Fruit fly (Drosophila melanogaster) Kc167 (cell line): ENCODE results near the gene CG14687.

Experiments used
- Myc ChIP-seq: fragments of >200 bp; optimal IDR thresholded peaks from 2 replicates; lab custom pipeline; 2017; ENCODE audit warnings: missing external identifiers
- Sin3A ChIP-seq: fragments of >200 bp; optimal IDR thresholded peaks from 2 replicates; lab custom pipeline; 2018; ENCODE audit warnings: missing external identifiers
- h ChIP-seq: fragments of >200 bp; optimal IDR thresholded peaks from 3 replicates; lab custom pipeline; 2018; ENCODE audit warnings: missing external identifiers
- insv ChIP-seq: fragments of >200 bp; optimal IDR thresholded peaks from 3 replicates; lab custom pipeline; 2018; ENCODE audit warnings: missing external identifiers
- psq ChIP-seq: fragments of >200 bp; optimal IDR thresholded peaks from 2 replicates; lab custom pipeline; 2017; ENCODE audit warnings: missing external identifiers
- ttk ChIP-seq: sonication (Bioruptor generic); optimal IDR thresholded peaks from 2 replicates; lab custom pipeline; 2017; ENCODE audit warnings: missing external identifiers

The CG14687 gene

DNA sequence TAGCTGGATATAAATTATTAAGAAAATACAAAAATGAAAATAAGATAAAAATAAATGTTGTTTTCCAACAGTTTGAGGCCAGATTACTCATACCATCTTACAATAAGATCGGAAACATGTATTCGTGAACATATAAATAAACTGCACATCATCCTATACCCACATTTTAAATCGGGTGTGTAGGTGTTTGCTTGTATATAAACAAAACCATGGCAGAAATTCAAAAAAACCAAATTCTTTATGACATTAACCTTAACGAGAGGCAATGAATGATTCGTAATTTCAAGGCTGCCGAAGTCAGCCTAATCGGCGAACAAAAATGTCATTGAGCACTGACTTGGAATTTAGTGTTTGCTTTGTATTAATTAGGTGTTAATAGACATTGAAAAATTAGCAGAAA lies 14.6 kb upstream of the CG14687 start:
- TF ChIP-seq psq, result no peak
- TF ChIP-seq insv (lab: Kevin White, UChicago), result no peak
- TF ChIP-seq Sin3A (lab: Kevin White, UChicago), result no peak
- TF ChIP-seq Myc, result no peak
- no peak for TF ChIP-seq h (lab: Kevin White, UChicago)
- no peak for TF ChIP-seq ttk (lab: Kevin White, UChicago)

DNA sequence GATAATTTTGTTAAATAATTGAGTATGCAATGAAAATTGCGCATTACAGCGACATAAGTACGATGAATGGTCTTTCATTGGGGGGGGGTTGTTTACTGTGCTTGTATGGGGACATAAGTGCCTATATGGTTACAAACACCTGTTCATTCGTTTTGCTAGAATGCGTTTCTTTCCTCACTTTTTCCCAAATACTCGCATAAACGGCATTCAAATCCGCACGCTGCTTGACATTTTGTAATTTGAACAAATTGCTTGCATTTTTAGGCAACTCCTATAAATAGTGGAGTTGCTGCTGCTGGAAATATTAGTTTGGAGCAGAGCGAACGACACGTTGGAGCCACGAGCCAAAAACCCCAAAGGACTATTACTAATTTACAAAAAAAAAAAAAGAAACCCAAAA lies 13.4 kb upstream of the CG14687 start, which contains the start of gene Desi:
Gene Desi (plus strand): TSS at position 301 of the 400 bp plus-strand sequence.
- TF ChIP-seq psq (no peak), insv (lab: Kevin White, UChicago) (no peak), Myc (no peak), Sin3A (lab: Kevin White, UChicago) (no peak), ttk (lab: Kevin White, UChicago) (no peak), h (lab: Kevin White, UChicago) (no peak)

DNA sequence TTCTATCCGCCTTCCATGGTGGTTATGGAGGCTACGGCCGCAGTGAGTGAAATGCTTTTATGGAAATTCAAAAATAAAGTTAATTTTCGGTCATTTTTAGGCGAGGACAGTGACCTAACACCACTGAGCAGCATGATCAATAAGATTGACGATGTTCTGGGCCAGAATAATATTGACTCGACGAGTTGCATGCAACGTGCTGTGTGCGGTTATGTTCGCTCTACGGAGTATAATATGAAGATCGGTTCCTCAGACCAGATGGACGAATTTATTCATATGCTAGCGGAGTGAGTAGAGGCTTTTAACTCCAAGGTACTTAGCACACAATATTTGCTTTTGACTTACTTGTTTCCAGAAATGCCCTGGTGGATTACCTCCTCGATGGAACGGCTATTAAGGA lies 12.5 kb upstream of the CG14687 start:
- TF ChIP-seq ttk (lab: Kevin White, UChicago) (no peak), Sin3A (lab: Kevin White, UChicago) (no peak), psq (no peak), h (lab: Kevin White, UChicago) (no peak), Myc (no peak), insv (lab: Kevin White, UChicago) (no peak)

DNA sequence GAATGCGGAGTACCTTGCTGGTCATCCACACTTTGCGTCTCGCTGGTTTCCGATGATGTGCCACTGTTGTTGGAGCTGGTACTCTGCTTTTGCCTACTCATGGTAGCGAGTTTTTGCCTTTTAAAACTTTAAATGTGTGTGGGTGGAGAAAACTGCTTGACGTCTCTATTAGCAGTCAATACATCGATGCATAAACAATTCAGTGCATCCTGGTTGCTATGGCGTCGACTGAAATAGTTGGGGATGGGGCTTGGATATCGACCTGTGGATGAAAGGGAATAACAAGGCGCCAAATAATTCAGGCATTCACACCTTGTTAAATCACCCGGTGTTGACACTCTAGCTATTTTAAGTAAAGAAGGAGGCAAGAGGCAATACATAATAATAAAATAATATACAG lies 10.5 kb upstream of the CG14687 start, which contains the start of gene CG42633:
Gene CG42633 (minus strand): TSS at position 101 of the 400 bp plus-strand sequence.
- TF ChIP-seq h (lab: Kevin White, UChicago) (no peak), Myc (no peak), Sin3A (lab: Kevin White, UChicago) (no peak), psq (no peak), insv (lab: Kevin White, UChicago) (no peak), ttk (lab: Kevin White, UChicago) (no peak)

DNA sequence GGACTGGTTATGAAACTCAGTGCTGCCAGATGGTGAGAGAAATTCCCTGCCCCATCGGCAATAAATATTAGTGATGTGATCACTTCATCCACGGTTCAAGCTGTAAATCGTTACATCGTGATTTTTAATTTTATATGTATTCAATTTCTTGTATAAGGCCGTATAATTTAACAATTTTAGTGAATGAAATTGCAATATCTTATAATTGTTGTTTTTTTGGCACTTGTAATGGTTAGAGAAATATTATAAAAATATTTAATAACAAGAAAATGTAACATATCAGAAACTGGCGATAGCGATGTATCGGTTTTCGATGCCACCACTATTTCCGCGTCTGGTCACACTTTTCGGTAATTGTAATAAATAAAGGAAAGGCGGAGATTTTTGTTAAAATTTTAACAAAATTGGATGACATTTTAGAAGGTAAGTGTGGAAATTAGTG lies 8.6 kb upstream of the CG14687 start, which contains the start of the genes mRpL37 and Rbp1:
Gene mRpL37 (minus strand): TSS at position 35 of the 442 bp plus-strand sequence.
Gene Rbp1 (plus strand): TSS at position 326 of the 442 bp plus-strand sequence.
- TF ChIP-seq Sin3A (lab: Kevin White, UChicago), result no peak
- TF ChIP-seq Myc, result no peak
- no peak for TF ChIP-seq h (lab: Kevin White, UChicago)
- TF ChIP-seq insv (lab: Kevin White, UChicago), result no peak
- no peak for TF ChIP-seq ttk (lab: Kevin White, UChicago)
- TF ChIP-seq psq, result no peak

DNA sequence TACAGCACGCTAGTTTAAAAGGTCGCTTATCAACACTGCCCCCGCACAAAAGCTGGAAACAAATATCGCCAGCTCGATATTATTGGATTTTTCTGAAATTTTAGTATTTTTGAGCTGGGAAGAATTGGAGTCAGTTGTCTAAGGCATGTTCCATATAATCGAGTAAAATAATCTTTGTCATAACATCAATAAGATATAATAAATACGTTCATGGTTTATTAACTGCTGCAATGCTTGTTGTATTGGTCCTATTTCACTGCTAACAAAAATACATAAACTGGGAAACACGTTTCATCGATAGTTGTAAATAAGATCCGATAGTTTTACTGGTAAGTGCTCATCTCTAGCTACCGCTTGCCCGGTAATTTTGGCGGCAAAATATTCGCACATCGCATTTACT lies 4.5 kb upstream of the CG14687 start, which contains the start of the genes Art1 and Mcm5:
Gene Art1 (minus strand): TSS at position 41 of the 400 bp plus-strand sequence.
Gene Mcm5 (plus strand): TSS at position 339 of the 400 bp plus-strand sequence.
- TF ChIP-seq psq (no peak), Myc (no peak), h (lab: Kevin White, UChicago) (no peak), Sin3A (lab: Kevin White, UChicago) (no peak), insv (lab: Kevin White, UChicago) (no peak), ttk (lab: Kevin White, UChicago) (no peak)

DNA sequence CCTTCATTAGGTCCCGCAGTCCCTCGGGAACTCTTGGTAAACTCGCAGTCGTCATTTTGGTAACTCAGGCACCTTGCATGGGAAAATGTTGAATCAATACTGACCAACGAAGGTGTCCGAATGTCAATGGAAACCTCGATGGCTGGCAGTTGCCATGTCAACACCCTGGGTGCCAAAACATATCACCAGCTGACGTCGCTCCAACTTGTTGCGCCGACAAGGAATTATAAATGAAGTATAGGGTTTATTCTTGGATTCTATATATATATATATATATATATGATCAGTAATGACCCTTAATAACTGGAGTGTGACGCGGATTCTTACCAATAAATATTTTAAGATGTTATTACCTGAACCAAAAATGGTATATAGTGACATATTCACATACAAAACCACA lies 11.2 kb downstream of the CG14687 start, which contains the start of gene CG14692:
Gene CG14692 (minus strand): TSS at position 101 of the 400 bp plus-strand sequence.
- TF ChIP-seq h (lab: Kevin White, UChicago), result no peak
- TF ChIP-seq Myc, result no peak
- TF ChIP-seq psq, result no peak
- TF ChIP-seq Sin3A (lab: Kevin White, UChicago), result no peak
- no peak for TF ChIP-seq ttk (lab: Kevin White, UChicago)
- no peak for TF ChIP-seq insv (lab: Kevin White, UChicago)

DNA sequence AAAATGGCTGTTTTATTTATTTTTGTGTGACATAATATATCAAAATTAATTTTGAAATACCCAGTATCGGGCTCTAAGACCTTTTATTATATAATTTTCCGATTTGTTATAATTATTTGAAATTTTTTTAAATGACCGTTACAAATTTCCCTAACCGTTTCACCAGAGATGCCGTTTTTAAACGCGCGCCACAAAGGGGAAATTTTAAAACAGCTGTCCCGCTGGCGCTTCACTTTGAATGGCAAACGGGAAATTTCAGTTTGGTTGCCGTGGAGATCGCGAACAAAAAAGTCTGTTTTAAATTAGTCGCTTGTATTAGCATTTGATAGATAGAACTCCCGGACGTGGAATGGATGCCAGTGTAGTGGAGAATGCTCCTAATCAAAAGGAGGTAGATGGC lies 22.3 kb downstream of the CG14687 start, which contains the start of the genes CG14693 and TTLL15:
Gene CG14693 (minus strand): TSS at position 16 of the 400 bp plus-strand sequence.
Gene TTLL15 (plus strand): TSS at position 257 of the 400 bp plus-strand sequence.
- TF ChIP-seq psq, result no peak
- TF ChIP-seq Myc, result no peak
- TF ChIP-seq insv (lab: Kevin White, UChicago), result no peak
- TF ChIP-seq h (lab: Kevin White, UChicago), result no peak
- no peak for TF ChIP-seq Sin3A (lab: Kevin White, UChicago)
- no peak for TF ChIP-seq ttk (lab: Kevin White, UChicago)

DNA sequence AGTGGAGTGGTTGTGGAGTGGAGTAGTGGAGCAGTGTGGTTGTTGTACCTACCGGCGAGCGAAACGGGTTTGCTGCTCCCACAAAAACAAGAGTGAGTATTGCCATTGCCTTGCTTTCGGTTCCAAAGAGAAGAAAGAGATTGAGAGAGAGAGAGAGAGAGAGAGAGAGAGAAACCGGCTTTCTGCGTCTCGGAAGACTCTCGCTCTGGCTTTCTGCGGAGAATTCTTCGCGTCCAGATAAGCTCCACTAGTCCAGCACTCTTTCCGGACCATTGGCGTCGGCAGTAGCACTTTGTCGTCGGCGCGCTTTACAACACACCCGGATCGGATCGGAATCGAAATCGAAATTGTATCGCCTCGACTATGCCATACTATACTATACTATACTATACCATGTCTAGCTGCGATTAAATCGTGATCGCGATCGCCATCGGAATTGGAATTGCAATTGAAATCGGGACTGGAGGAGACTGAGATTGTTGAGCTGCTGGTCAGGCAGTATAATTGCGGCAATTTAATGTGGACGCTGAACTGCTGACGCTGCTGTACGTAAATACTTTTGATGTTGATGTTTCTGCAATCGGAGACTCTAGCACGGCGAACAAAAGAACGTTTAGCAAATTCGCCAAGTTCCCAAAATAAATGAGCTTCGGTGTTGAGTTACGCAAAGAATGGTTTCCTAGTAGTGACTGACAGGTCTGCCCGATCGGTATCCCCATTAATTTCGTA lies 34.3 kb downstream of the CG14687 start, which contains the start of gene Cad86C:
Gene Cad86C (plus strand): TSS at position 284 of the 729 bp plus-strand sequence.
- TF ChIP-seq psq (no peak), insv (lab: Kevin White, UChicago) (no peak), Sin3A (lab: Kevin White, UChicago) (no peak), ttk (lab: Kevin White, UChicago) (no peak), Myc (no peak), h (lab: Kevin White, UChicago) (no peak)

DNA sequence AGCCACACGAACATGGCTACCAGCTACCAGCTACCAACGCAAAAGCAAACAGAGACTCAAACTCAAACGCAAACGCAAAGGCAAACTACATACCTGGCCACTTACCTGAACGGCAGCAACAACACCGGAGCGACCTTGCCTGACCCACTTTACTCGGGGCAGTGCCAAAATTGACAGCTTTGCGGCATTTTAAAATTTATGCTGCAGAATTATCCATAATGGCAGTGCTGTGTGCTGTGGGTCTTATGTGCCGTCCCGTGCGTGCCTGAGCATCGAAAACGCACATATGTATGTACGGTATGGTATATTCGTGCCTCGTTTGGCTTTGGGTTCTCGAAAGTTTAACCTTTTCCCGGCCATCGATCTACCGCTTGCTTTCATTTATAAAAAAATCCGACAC lies 36.0 kb downstream of the CG14687 start:
- no peak for TF ChIP-seq insv (lab: Kevin White, UChicago)

DNA sequence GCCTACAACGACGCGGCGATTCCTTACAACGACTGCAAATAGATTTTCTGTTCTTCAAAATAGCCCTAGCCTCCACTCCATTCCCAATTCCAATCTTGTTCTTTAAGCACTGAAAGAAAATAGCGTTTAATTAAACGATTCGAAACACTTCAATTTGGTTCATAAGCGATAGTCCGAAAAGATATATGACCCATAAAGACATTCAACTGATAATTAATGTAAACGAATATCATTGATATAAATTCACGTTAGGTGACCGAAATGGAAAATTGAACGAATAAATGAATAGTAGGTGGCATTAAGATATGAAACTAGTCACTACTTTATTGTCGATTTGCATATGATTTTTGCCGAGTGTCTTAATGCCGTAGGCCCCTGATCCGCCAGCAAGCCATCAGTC lies 37.0 kb downstream of the CG14687 start:
- no peak for TF ChIP-seq psq
- TF ChIP-seq insv (lab: Kevin White, UChicago), result no peak
- TF ChIP-seq ttk (lab: Kevin White, UChicago), result no peak
- TF ChIP-seq h (lab: Kevin White, UChicago), result no peak

DNA sequence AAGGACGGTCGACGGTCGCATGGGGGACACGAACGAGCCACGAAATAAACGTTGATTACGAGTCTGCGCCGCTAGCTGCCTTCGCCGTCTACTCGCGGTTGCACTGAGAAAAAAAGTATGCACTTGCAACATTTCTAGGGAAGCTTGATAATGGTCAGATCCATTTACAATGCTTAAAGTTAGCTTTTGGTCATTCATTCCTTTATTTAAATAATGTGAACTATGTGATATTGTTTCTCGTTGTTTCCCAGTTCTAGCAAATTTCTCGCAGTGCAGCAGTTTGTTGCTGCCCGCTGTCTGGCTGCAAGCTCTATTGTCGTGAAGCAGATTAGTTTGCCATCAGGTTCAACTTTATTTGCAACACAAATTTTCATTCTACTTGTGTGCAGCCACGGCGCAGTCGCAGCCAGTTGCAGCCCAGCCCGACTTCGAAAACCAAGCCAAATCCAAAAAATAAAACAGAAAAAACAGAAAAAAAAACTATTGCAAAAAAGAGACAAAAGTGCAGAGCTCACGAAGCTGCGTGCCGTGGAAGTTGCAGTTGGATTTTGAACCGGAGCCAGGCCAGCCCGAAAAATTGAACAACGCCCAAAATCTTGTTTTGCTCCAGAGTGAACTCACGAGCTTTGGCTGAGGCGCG lies 39.9 kb downstream of the CG14687 start:
- no peak for TF ChIP-seq Myc
- TF ChIP-seq h (lab: Kevin White, UChicago), result no peak
- no peak for TF ChIP-seq psq
- no peak for TF ChIP-seq Sin3A (lab: Kevin White, UChicago)
- TF ChIP-seq insv (lab: Kevin White, UChicago), result no peak
- no peak for TF ChIP-seq ttk (lab: Kevin White, UChicago)
